Worm (Caenorhabditis elegans) whole organism, L4 larva: ENCODE results near the gene rdl-1.

Source experiments
- F10B5.3 ChIP-seq: sonication (generic microtip); optimal IDR thresholded peaks from 2 replicates; lab custom pipeline; 2016; ENCODE audit warnings: mild to moderate bottlenecking, missing genetic modification characterization, missing compliant biosample characterization
- F44E2.7 ChIP-seq: fragments of 200-800 bp; sonication (Bioruptor generic); IDR thresholded peaks from 2 replicates; pipeline ENCODE4 v2.1.2; 2022; ENCODE audit warnings: missing genetic modification characterization, missing compliant biosample characterization
- T26A8.4 ChIP-seq: fragments of 200-800 bp; sonication (Bioruptor generic); IDR thresholded peaks from 2 replicates; pipeline ENCODE4 v1.3.6; 2022; ENCODE audit warnings: missing genetic modification characterization, missing compliant biosample characterization
- ZK337.2 ChIP-seq: fragments of 200-800 bp; sonication (Bioruptor generic); IDR thresholded peaks from 2 replicates; pipeline ENCODE4 v1.3.6; 2022; ENCODE audit warnings: missing genetic modification reagents, missing genetic modification characterization, missing compliant biosample characterization
- ZK546.5 ChIP-seq, 2 experiments: sonication (generic microtip); optimal IDR thresholded peaks; 2 replicates each; lab custom pipeline; 2017; ENCODE audit warnings: missing biosample characterization in 2 of 2, missing genetic modification characterization in 2 of 2
- aha-1 ChIP-seq: fragments of 150-350 bp; peaks from one replicate; lab custom pipeline; 2014; ENCODE audit warnings: missing biosample characterization, missing genetic modification characterization
- ceh-82 ChIP-seq: sonication (generic microtip); optimal IDR thresholded peaks from 2 replicates; lab custom pipeline; 2017; ENCODE audit warnings: missing biosample characterization, missing genetic modification characterization
- cey-2 ChIP-seq: sonication (generic microtip); optimal IDR thresholded peaks from 3 replicates; lab custom pipeline; 2017; ENCODE audit warnings: missing genetic modification characterization, mild to moderate bottlenecking, missing compliant biosample characterization, antibody characterized with exemption, borderline replicate concordance; ENCODE audit not compliant: insufficient read depth
- ctbp-1 ChIP-seq: fragments of 200-800 bp; sonication (Bioruptor generic); IDR thresholded peaks from 2 replicates; pipeline ENCODE4 v1.3.6; 2022; ENCODE audit warnings: missing genetic modification reagents, missing genetic modification characterization, missing compliant biosample characterization
- daf-12 ChIP-seq: fragments of 150-350 bp; optimal IDR thresholded peaks from 2 replicates; lab custom pipeline; 2014; ENCODE audit warnings: missing biosample characterization, missing genetic modification reagents, missing genetic modification characterization
- daf-19 ChIP-seq: fragments of 200-800 bp; sonication (Bioruptor generic); conservative IDR thresholded peaks from 2 replicates; pipeline ENCODE4 v1.3.6; 2022; ENCODE audit warnings: missing genetic modification characterization, missing compliant biosample characterization
- daf-8 ChIP-seq: fragments of 200-800 bp; sonication (Bioruptor generic); IDR thresholded peaks from 2 replicates; pipeline ENCODE4 v1.3.6; 2022; ENCODE audit warnings: missing genetic modification characterization, missing compliant biosample characterization
- dmd-6 ChIP-seq: fragments of 200-800 bp; sonication (Bioruptor generic); IDR thresholded peaks from 2 replicates; pipeline ENCODE4 v1.3.6; 2022; ENCODE audit warnings: missing genetic modification reagents, missing genetic modification characterization, missing compliant biosample characterization
- dmd-8 ChIP-seq: fragments of 200-800 bp; sonication (Bioruptor generic); IDR thresholded peaks from 2 replicates; pipeline ENCODE4 v1.3.6; 2022; ENCODE audit warnings: missing genetic modification characterization, missing compliant biosample characterization
- dmd-9 ChIP-seq: fragments of 200-800 bp; sonication (Bioruptor generic); IDR thresholded peaks from 2 replicates; pipeline ENCODE4 v1.3.6; 2022; ENCODE audit warnings: missing genetic modification reagents, missing genetic modification characterization, missing compliant biosample characterization
- duxl-1 ChIP-seq: sonication (generic microtip); optimal IDR thresholded peaks from 2 replicates; lab custom pipeline; 2016; ENCODE audit warnings: mild to moderate bottlenecking, missing genetic modification characterization, moderate library complexity, missing compliant biosample characterization; ENCODE audit not compliant: poor library complexity
- egl-27 ChIP-seq: sonication (generic microtip); optimal IDR thresholded peaks from 3 replicates; lab custom pipeline; 2017; ENCODE audit warnings: missing biosample characterization, missing genetic modification reagents, missing genetic modification characterization
- egl-43 ChIP-seq: fragments of 200-800 bp; sonication (Bioruptor generic); IDR thresholded peaks from 2 replicates; pipeline ENCODE4 v1.3.6; 2022; ENCODE audit warnings: missing genetic modification reagents, missing genetic modification characterization, missing compliant biosample characterization
- fkh-10 ChIP-seq: fragments of 150-350 bp; optimal IDR thresholded peaks from 2 replicates; lab custom pipeline; 2014; ENCODE audit warnings: missing biosample characterization, missing genetic modification reagents, missing genetic modification characterization
- hlh-30 ChIP-seq: sonication (generic microtip); optimal IDR thresholded peaks from 2 replicates; lab custom pipeline; 2017; ENCODE audit warnings: antibody characterized with exemption, mild to moderate bottlenecking, missing genetic modification characterization, missing compliant biosample characterization; ENCODE audit not compliant: insufficient read depth
- lin-1 ChIP-seq: fragments of 200-800 bp; sonication (Bioruptor generic); IDR thresholded peaks from 2 replicates; pipeline ENCODE4 v1.3.6; 2022; ENCODE audit warnings: missing genetic modification reagents, missing genetic modification characterization, missing compliant biosample characterization
- lin-29 ChIP-seq: fragments of 200-800 bp; sonication (Bioruptor generic); IDR thresholded peaks from 2 replicates; pipeline ENCODE4 v1.3.6; 2022; ENCODE audit warnings: missing genetic modification reagents, missing genetic modification characterization, missing compliant biosample characterization
- lin-38 ChIP-seq: fragments of 200-800 bp; sonication (Bioruptor generic); IDR thresholded peaks from 2 replicates; pipeline ENCODE4 v1.3.6; 2022; ENCODE audit warnings: missing genetic modification reagents, missing genetic modification characterization, missing compliant biosample characterization
- lir-3 ChIP-seq: sonication (generic microtip); optimal IDR thresholded peaks from 2 replicates; lab custom pipeline; 2016; ENCODE audit warnings: mild to moderate bottlenecking, missing genetic modification characterization, missing compliant biosample characterization
- mep-1 ChIP-seq: fragments of 150-350 bp; sonication (generic microtip); optimal IDR thresholded peaks from 3 replicates; lab custom pipeline; 2014; ENCODE audit warnings: missing biosample characterization, missing genetic modification characterization
- mxl-3 ChIP-seq: fragments of 200-800 bp; sonication (Bioruptor generic); optimal IDR thresholded peaks from 2 replicates; lab custom pipeline; 2018; ENCODE audit warnings: mild to moderate bottlenecking, missing genetic modification characterization, missing compliant biosample characterization
- nhr-102 ChIP-seq: sonication (generic microtip); optimal IDR thresholded peaks from 2 replicates; lab custom pipeline; 2016; ENCODE audit warnings: mild to moderate bottlenecking, missing genetic modification characterization, moderate library complexity, missing compliant biosample characterization
- nhr-111 ChIP-seq: fragments of 200-800 bp; sonication (Bioruptor generic); optimal IDR thresholded peaks from 2 replicates; lab custom pipeline; 2018; ENCODE audit warnings: mild to moderate bottlenecking, missing genetic modification characterization, missing compliant biosample characterization
- nhr-41 ChIP-seq: fragments of 200-800 bp; sonication (Bioruptor generic); IDR thresholded peaks from 2 replicates; pipeline ENCODE4 v1.3.6; 2022; ENCODE audit warnings: missing genetic modification reagents, missing genetic modification characterization, missing compliant biosample characterization
- nhr-42 ChIP-seq: fragments of 200-800 bp; sonication (Bioruptor generic); IDR thresholded peaks from 2 replicates; pipeline ENCODE4 v1.3.6; 2022; ENCODE audit warnings: missing genetic modification characterization, missing compliant biosample characterization
- nhr-6 ChIP-seq: fragments of 150-350 bp; optimal IDR thresholded peaks from 2 replicates; lab custom pipeline; 2014; ENCODE audit warnings: missing biosample characterization, missing genetic modification characterization
- nhr-76 ChIP-seq: fragments of 150-350 bp; optimal IDR thresholded peaks from 2 replicates; lab custom pipeline; 2014; ENCODE audit warnings: missing biosample characterization, missing genetic modification characterization
- php-3 ChIP-seq: fragments of 200-800 bp; sonication (Bioruptor generic); IDR thresholded peaks from 2 replicates; pipeline ENCODE4 v1.3.6; 2022; ENCODE audit warnings: missing genetic modification reagents, missing genetic modification characterization, missing compliant biosample characterization
- rbr-2 ChIP-seq: sonication (generic microtip); optimal IDR thresholded peaks from 2 replicates; lab custom pipeline; 2016; ENCODE audit warnings: missing genotype, missing genetic modification characterization, missing compliant biosample characterization
- sdz-12 ChIP-seq: fragments of 200-800 bp; sonication (Bioruptor generic); optimal IDR thresholded peaks from 2 replicates; lab custom pipeline; 2018; ENCODE audit warnings: mild to moderate bottlenecking, missing genetic modification characterization, missing compliant biosample characterization
- set-16 ChIP-seq: fragments of 200-800 bp; sonication (Bioruptor generic); IDR thresholded peaks from 2 replicates; pipeline ENCODE4 v1.3.6; 2022; ENCODE audit warnings: missing genetic modification reagents, missing genetic modification characterization, missing compliant biosample characterization
- snpc-4 ChIP-seq: fragments of 150-350 bp; optimal IDR thresholded peaks from 2 replicates; lab custom pipeline; 2014; ENCODE audit warnings: missing biosample characterization, missing genetic modification characterization
- spr-1 ChIP-seq: sonication (generic microtip); optimal IDR thresholded peaks from 2 replicates; lab custom pipeline; 2016; ENCODE audit warnings: mild to moderate bottlenecking, missing genetic modification characterization, missing compliant biosample characterization
- spr-3 ChIP-seq: fragments of 200-800 bp; sonication (Bioruptor generic); optimal IDR thresholded peaks from 2 replicates; lab custom pipeline; 2018; ENCODE audit warnings: mild to moderate bottlenecking, missing genetic modification characterization, missing compliant biosample characterization
- tra-1 ChIP-seq: fragments of 200-800 bp; sonication (Bioruptor generic); IDR thresholded peaks from 2 replicates; pipeline ENCODE4 v1.3.6; 2022; ENCODE audit warnings: missing genetic modification reagents, missing genetic modification characterization, missing compliant biosample characterization
- unc-130 ChIP-seq: sonication (generic microtip); optimal IDR thresholded peaks from 2 replicates; lab custom pipeline; 2016; ENCODE audit warnings: missing genetic modification reagents, missing genetic modification characterization, missing compliant biosample characterization
- unc-39 ChIP-seq: sonication (generic microtip); optimal IDR thresholded peaks from 2 replicates; lab custom pipeline; 2017; ENCODE audit warnings: missing biosample characterization, missing genetic modification characterization
- unc-62 ChIP-seq, 3 experiments: fragments of 150-350 bp in 1 of 3; sonication (generic microtip); optimal IDR thresholded peaks in 2 of 3; peaks in 1 of 3; 1 replicate in 1 of 3; 2 replicates in 2 of 3; lab custom pipeline; 2014 to 2017; ENCODE audit warnings: missing biosample characterization in 3 of 3, missing genetic modification characterization in 3 of 3, missing genetic modification reagents in 3 of 3, missing genotype in 1 of 3
- zag-1 ChIP-seq: fragments of 150-350 bp; optimal IDR thresholded peaks from 2 replicates; lab custom pipeline; 2014; ENCODE audit warnings: missing biosample characterization, missing genetic modification characterization
- zfp-2 ChIP-seq: sonication (generic microtip); optimal IDR thresholded peaks from 2 replicates; lab custom pipeline; 2016; ENCODE audit warnings: mild to moderate bottlenecking, missing genetic modification characterization, missing compliant biosample characterization

rdl-1 gene

DNA sequence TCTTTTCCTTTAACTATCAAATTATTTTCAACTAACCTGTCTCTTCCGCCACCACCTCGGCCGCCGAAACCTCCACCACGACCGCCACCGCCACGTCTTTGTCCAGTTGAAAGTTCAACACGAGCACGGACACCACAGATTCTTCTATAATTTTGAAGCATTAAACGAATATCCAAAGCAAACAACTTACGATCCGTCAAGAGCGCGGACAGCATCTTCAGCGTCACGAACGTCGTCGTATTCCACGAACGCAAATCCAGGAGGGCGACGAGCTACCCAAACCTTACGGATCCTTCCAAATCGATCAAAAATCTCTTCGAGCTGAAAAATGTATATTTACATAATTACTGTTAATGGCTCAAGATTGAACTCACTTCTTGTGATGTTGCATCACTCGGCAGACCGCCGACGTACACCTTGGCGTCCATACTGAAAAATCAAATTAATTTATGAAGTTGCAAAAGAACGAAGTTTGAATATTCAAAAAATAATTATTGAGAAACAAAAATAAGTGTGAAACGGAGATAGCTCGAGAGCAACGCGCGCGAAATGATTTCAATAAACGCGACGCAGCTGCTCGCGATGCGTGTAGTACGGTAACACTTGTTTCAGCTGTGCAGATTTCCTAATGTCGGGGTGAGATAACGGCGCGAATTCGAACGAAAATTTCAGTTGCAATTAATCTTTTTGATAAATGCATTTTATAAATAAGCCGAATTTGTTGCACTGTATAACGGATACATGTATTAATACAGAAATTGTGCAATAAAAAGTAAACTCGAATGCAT lies 20.9 kb upstream of the rdl-1 start, which contains the start of gene rsp-6 (continued):
- TF ChIP-seq snpc-4 (tag; lab: Kevin White, UChicago) (no peak), zfp-2 (tag; lab: Kevin White, UChicago) (peak; percentile 16), ctbp-1 (GFP tag; lab: Robert Waterston, UW) (peak; percentile 41; the same call in 1 of the 2 replicates), lin-29 (GFP tag; lab: Robert Waterston, UW) (no peak), egl-27 (tag; lab: Kevin White, UChicago) (no peak), T26A8.4 (GFP tag; lab: Robert Waterston, UW) (peak; percentile 69), dmd-6 (GFP tag; lab: Robert Waterston, UW) (peak; percentile 26; the same call in 1 of the 2 replicates)

DNA sequence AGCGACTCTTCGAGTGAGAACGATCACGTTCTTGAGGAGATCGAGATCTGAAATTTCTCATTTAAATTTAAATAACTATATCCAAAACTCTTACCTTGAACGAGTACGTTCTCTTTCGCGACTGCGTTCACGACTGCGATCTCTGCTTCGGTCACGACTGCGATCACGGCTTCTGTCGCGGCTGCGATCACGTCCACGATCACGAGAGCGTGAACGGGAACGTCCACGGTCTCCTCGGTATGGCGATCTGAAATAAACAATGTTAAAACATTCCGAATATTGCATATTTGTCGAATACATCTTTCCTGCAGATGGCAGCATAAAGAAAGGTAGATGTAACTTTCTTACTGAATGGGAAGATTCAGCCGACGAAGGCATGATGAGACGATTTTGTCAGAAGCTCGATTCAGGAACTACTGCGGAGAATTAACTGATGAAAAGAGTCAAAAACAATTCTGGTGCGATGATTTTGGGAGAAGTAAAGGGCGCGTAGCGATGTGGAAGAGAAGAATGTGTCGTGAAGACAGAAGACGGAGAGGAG lies 20.2 kb upstream of the rdl-1 start:
- TF ChIP-seq set-16 (GFP tag; lab: Robert Waterston, UW) (0 out of 2 replicates have a peak, but pooled peaks have one; percentile 12), rbr-2 (no peak), egl-43 (GFP tag; lab: Robert Waterston, UW) (peak; percentile 3; the same call in 1 of the 2 replicates), fkh-10 (GFP tag; lab: Kevin White, UChicago) (no peak), lir-3 (no peak), spr-3 (GFP tag; lab: Kevin White, UChicago) (no peak), nhr-111 (GFP tag; lab: Kevin White, UChicago) (no peak), F10B5.3 (tag; lab: Kevin White, UChicago) (no peak), nhr-102 (tag; lab: Kevin White, UChicago) (no peak), duxl-1 (tag; lab: Kevin White, UChicago) (no peak), daf-19 (no peak), hlh-30 (no peak), aha-1 (tag; lab: Kevin White, UChicago) (peak; percentile 59), snpc-4 (tag; lab: Kevin White, UChicago) (no peak), ceh-82 (tag; lab: Kevin White, UChicago) (no peak), lin-1 (GFP tag; lab: Robert Waterston, UW) (no peak), ZK337.2 (GFP tag; lab: Robert Waterston, UW) (no peak)

DNA sequence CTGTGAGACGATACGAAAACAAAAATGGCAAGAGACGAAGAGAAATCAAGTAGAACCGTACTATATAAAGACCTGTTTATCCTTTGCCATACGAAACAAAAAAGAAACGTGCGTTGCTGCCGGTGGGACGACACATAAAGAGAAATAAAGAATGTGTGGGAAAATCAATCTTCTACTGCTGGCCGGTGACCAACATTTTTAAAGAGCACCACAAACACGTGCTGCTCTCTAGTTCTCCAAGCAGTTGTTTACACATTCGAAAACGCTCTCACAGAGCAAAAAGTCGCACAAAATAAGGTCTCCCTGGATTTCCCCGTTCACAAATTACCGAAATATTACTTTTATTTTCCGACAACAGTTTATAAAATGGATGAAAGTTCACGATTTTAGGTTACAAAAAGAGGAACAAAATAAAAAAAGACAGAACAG lies 19.5 kb upstream of the rdl-1 start, which contains the start of gene imp-3:
imp-3 (minus strand) TSS at position 93 of the 429 bp plus-strand sequence.
- TF ChIP-seq cey-2 (tag; lab: Kevin White, UChicago), result no peak
- no peak for TF ChIP-seq unc-39 (tag; lab: Kevin White, UChicago)
- TF ChIP-seq nhr-42 (GFP tag; lab: Robert Waterston, UW), result 0 out of 2 replicates have a peak, but pooled peaks have one; percentile 9
- no peak for TF ChIP-seq dmd-9 (GFP tag; lab: Robert Waterston, UW)
- no peak for TF ChIP-seq dmd-8 (GFP tag; lab: Robert Waterston, UW)
- no peak for TF ChIP-seq unc-130 (GFP tag; lab: Kevin White, UChicago)
- peak; percentile 74 for TF ChIP-seq tra-1 (GFP tag; lab: Robert Waterston, UW)
- no peak for TF ChIP-seq F44E2.7 (GFP tag; lab: Robert Waterston, UW)
- no peak for TF ChIP-seq daf-8 (GFP tag; lab: Robert Waterston, UW)
- TF ChIP-seq fkh-10 (GFP tag; lab: Kevin White, UChicago), result no peak
- TF ChIP-seq lin-38 (GFP tag; lab: Robert Waterston, UW), result peak; percentile 77
- no peak for TF ChIP-seq ZK337.2 (GFP tag; lab: Robert Waterston, UW)
- TF ChIP-seq nhr-6 (tag; lab: Kevin White, UChicago), result peak; percentile 21
- peak; percentile 84 for TF ChIP-seq mxl-3 (GFP tag; lab: Kevin White, UChicago)
- TF ChIP-seq F10B5.3 (tag; lab: Kevin White, UChicago), result no peak
- no peak for TF ChIP-seq snpc-4 (tag; lab: Kevin White, UChicago)
- no peak for TF ChIP-seq ZK546.5 (tag; optimal IDR thresholded peaks at IDR 0.05; lab: Kevin White, UChicago)
- TF ChIP-seq zag-1 (tag; lab: Kevin White, UChicago), result no peak
- TF ChIP-seq daf-12 (tag; lab: Kevin White, UChicago), result no peak
- no peak for TF ChIP-seq sdz-12
- TF ChIP-seq nhr-76, result no peak
- TF ChIP-seq spr-1 (tag; lab: Kevin White, UChicago), result peak; percentile 18
- 0 out of 2 replicates have a peak, but pooled peaks have one; percentile 30 for TF ChIP-seq php-3 (GFP tag; lab: Robert Waterston, UW)
- TF ChIP-seq mep-1 (tag; lab: Kevin White, UChicago), result peak; percentile 77
- no peak for TF ChIP-seq zfp-2 (tag; lab: Kevin White, UChicago)
- peak; percentile 40 for TF ChIP-seq nhr-111 (GFP tag; lab: Kevin White, UChicago)
- TF ChIP-seq unc-62 (GFP tag; optimal IDR thresholded peaks at IDR 0.05 in 1 of 2; lab: Kevin White, UChicago), result peak in 1 of 2 experiments; percentile 12
- no peak for TF ChIP-seq unc-62 (tag; optimal IDR thresholded peaks at IDR 0.05; lab: Kevin White, UChicago)
- no peak for TF ChIP-seq nhr-41 (GFP tag; lab: Robert Waterston, UW)
